Fruit fly (Drosophila melanogaster) whole organism, wandering third instar larva: Measurements from ENCODE around the gene Josd.

Experiments
- CG32264 ChIP-seq: fragments of 200-800 bp; sonication (Bioruptor generic); optimal IDR thresholded peaks from 2 replicates; lab custom pipeline; 2016; ENCODE audit warnings: missing biosample characterization, missing genetic modification characterization
- CG9705 ChIP-seq: fragments of 200-800 bp; sonication (Bioruptor generic); optimal IDR thresholded peaks from 2 replicates; lab custom pipeline; 2018; ENCODE audit warnings: missing biosample characterization, mild to moderate bottlenecking, missing genetic modification characterization
- Hnf4 ChIP-seq: fragments of 200-800 bp; sonication (Bioruptor generic); optimal IDR thresholded peaks from 2 replicates; lab custom pipeline; 2016; ENCODE audit warnings: missing biosample characterization, mild to moderate bottlenecking, missing genetic modification characterization
- N ChIP-seq: fragments of >200 bp; optimal IDR thresholded peaks from 2 replicates; lab custom pipeline; 2018; ENCODE audit warnings: missing biosample characterization, missing external identifiers, missing genetic modification characterization
- br ChIP-seq: fragments of 200-800 bp; sonication (Bioruptor generic); optimal IDR thresholded peaks from 2 replicates; lab custom pipeline; 2016; ENCODE audit warnings: missing biosample characterization, missing genetic modification characterization
- brk ChIP-seq: fragments of 200-800 bp; sonication (Bioruptor generic); optimal IDR thresholded peaks from 2 replicates; lab custom pipeline; 2016; ENCODE audit warnings: missing biosample characterization, mild to moderate bottlenecking, missing genetic modification characterization
- h ChIP-seq: fragments of 200-800 bp; sonication (Bioruptor generic); optimal IDR thresholded peaks from 3 replicates; lab custom pipeline; 2016; ENCODE audit warnings: missing biosample characterization, mild to moderate bottlenecking, missing genetic modification characterization
- lola ChIP-seq: fragments of >200 bp; optimal IDR thresholded peaks from 2 replicates; lab custom pipeline; 2017; ENCODE audit warnings: missing biosample characterization, missing genetic modification characterization
- pan ChIP-seq: fragments of >200 bp; optimal IDR thresholded peaks from 2 replicates; lab custom pipeline; 2017
- sage ChIP-seq: fragments of 200-800 bp; sonication (Bioruptor generic); optimal IDR thresholded peaks from 2 replicates; lab custom pipeline; 2016; ENCODE audit warnings: missing biosample characterization, mild to moderate bottlenecking, missing genetic modification characterization
- usp ChIP-seq: fragments of >200 bp; optimal IDR thresholded peaks from 2 replicates; lab custom pipeline; 2017; ENCODE audit warnings: missing biosample characterization, missing genetic modification characterization
- woc ChIP-seq: sonication (Bioruptor generic); optimal IDR thresholded peaks from 2 replicates; lab custom pipeline; 2016; ENCODE audit warnings: missing biosample characterization, mild to moderate bottlenecking, missing genetic modification characterization

- TF ChIP-seq brk (GFP tag; lab: Kevin White, UChicago) (no peak), h (GFP tag; lab: Kevin White, UChicago) (no peak), N (GFP tag; lab: Kevin White, UChicago) (no peak), sage (no peak), usp (GFP tag; lab: Kevin White, UChicago) (no peak), br (GFP tag; lab: Kevin White, UChicago) (no peak), Hnf4 (no peak), lola (no peak), CG9705 (GFP tag; lab: Kevin White, UChicago) (no peak), woc (GFP tag; lab: Kevin White, UChicago) (no peak), CG32264 (GFP tag; lab: Kevin White, UChicago) (no peak), pan (lab: Kevin White, UChicago) (no peak)
These were observed 41.1 kb upstream of the Josd start, which contains the start of gene Efr for dm6 chrX:6219845-6220345.
